Fruit fly (Drosophila melanogaster): ENCODE measurements around the gene CG33268.

The CG33268 gene

dm6 chr3L:11620001-11620400, 29.0 kb upstream of the CG33268 start, which contains the start of gene Muc68Ca:
TSS of gene Muc68Ca (minus strand) at chr3L:11620101.
- TF ChIP-seq Ets98B (GFP tag; IDR thresholded peaks at IDR 0.05) = no peak
- no peak for TF ChIP-seq CG4496 (GFP tag; IDR thresholded peaks at IDR 0.05)
- TF ChIP-seq Pif1B (GFP tag; optimal IDR thresholded peaks at IDR 0.05) = no peak
- TF ChIP-seq rn (GFP tag; IDR thresholded peaks at IDR 0.05) = no peak
- TF ChIP-seq CG9948 (tag; optimal IDR thresholded peaks at IDR 0.05) = no peak
- TF ChIP-seq CG34367 (tag; optimal IDR thresholded peaks at IDR 0.05) = no peak
- TF ChIP-seq fd96Ca (GFP tag; IDR thresholded peaks at IDR 0.05) = no peak
- no peak for TF ChIP-seq CG13204 (GFP tag; optimal IDR thresholded peaks at IDR 0.05)
- no peak for TF ChIP-seq CG10348 (GFP tag; IDR thresholded peaks at IDR 0.05)
- TF ChIP-seq CG8301 (tag; optimal IDR thresholded peaks at IDR 0.05) = no peak
- TF ChIP-seq CG12605 (GFP tag; IDR thresholded peaks at IDR 0.05) = no peak
- TF ChIP-seq CG14655 (GFP tag; optimal IDR thresholded peaks at IDR 0.05) = no peak
- TF ChIP-seq gl (tag; optimal IDR thresholded peaks at IDR 0.05) = no peak

- TF ChIP-seq CG10348 (GFP tag; IDR thresholded peaks at IDR 0.05) (no peak), CG9948 (tag; optimal IDR thresholded peaks at IDR 0.05) (no peak), rn (GFP tag; IDR thresholded peaks at IDR 0.05) (no peak), Ets98B (GFP tag; IDR thresholded peaks at IDR 0.05) (no peak), CG17806 (tag; optimal IDR thresholded peaks at IDR 0.05) (no peak), CG8301 (tag; optimal IDR thresholded peaks at IDR 0.05) (no peak), Snoo (tag; optimal IDR thresholded peaks at IDR 0.05) (no peak), CG15710 (tag; optimal IDR thresholded peaks at IDR 0.05) (no peak), gl (tag; optimal IDR thresholded peaks at IDR 0.05) (no peak), CG4496 (GFP tag; IDR thresholded peaks at IDR 0.05) (no peak), D1 (tag; optimal IDR thresholded peaks at IDR 0.05) (no peak), EcR (GFP tag; optimal IDR thresholded peaks at IDR 0.05) (no peak)
Observed at dm6 chr3L:11609835-11610234, 18.8 kb upstream of the CG33268 start, which contains the start of gene CG42832. TSS of gene CG42832 (plus strand) at chr3L:11610135.

dm6 chr3L:11609153-11609809, 18.2 kb upstream of the CG33268 start, which contains the start of gene Duba:
TSS of gene Duba (minus strand) at chr3L:11609465.
- TF ChIP-seq CG8159 (tag; optimal IDR thresholded peaks at IDR 0.05) = no peak
- peak; percentile 9 for TF ChIP-seq CG15710 (tag; optimal IDR thresholded peaks at IDR 0.05)
- TF ChIP-seq D1 (tag; optimal IDR thresholded peaks at IDR 0.05) = peak; percentile 18

- TF ChIP-seq CG8159 (tag; optimal IDR thresholded peaks at IDR 0.05) (no peak), CG17806 (tag; optimal IDR thresholded peaks at IDR 0.05) (no peak)
Observed at dm6 chr3L:11604227-11604626, 13.2 kb upstream of the CG33268 start.

dm6 chr3L:11602040-11602439, 11.0 kb upstream of the CG33268 start:
- TF ChIP-seq Pif1A (GFP tag; optimal IDR thresholded peaks at IDR 0.05) (no peak), CG12605 (GFP tag; IDR thresholded peaks at IDR 0.05) (no peak), D1 (tag; optimal IDR thresholded peaks at IDR 0.05) (no peak), CG13204 (GFP tag; optimal IDR thresholded peaks at IDR 0.05) (no peak), CG10348 (GFP tag; IDR thresholded peaks at IDR 0.05) (no peak), CG8159 (tag; optimal IDR thresholded peaks at IDR 0.05) (no peak), EcR (GFP tag; optimal IDR thresholded peaks at IDR 0.05) (no peak), Ets98B (GFP tag; IDR thresholded peaks at IDR 0.05) (no peak), Snoo (tag; optimal IDR thresholded peaks at IDR 0.05) (no peak), fd96Ca (GFP tag; IDR thresholded peaks at IDR 0.05) (no peak), CG4496 (GFP tag; IDR thresholded peaks at IDR 0.05) (no peak), Pif1B (GFP tag; optimal IDR thresholded peaks at IDR 0.05) (no peak), CG34367 (tag; optimal IDR thresholded peaks at IDR 0.05) (no peak), CG14655 (GFP tag; optimal IDR thresholded peaks at IDR 0.05) (no peak), CG8301 (tag; optimal IDR thresholded peaks at IDR 0.05) (no peak), rn (GFP tag; IDR thresholded peaks at IDR 0.05) (no peak), CG15710 (tag; optimal IDR thresholded peaks at IDR 0.05) (no peak), CG32121 (GFP tag; IDR thresholded peaks at IDR 0.05) (no peak), CG17806 (tag; optimal IDR thresholded peaks at IDR 0.05) (no peak), CG9948 (tag; optimal IDR thresholded peaks at IDR 0.05) (no peak)

- TF ChIP-seq CG12605 (GFP tag; IDR thresholded peaks at IDR 0.05) (no peak), Ets98B (GFP tag; IDR thresholded peaks at IDR 0.05) (0 out of 2 replicates have a peak, but pooled peaks have one; percentile 8), CG34367 (tag; optimal IDR thresholded peaks at IDR 0.05) (no peak), CG32121 (GFP tag; IDR thresholded peaks at IDR 0.05) (peak; percentile 28; the same call in 1 of the 2 replicates), gl (tag; optimal IDR thresholded peaks at IDR 0.05) (no peak), CG8159 (tag; optimal IDR thresholded peaks at IDR 0.05) (no peak), CG4496 (GFP tag; IDR thresholded peaks at IDR 0.05) (peak; percentile 44; the same call in 1 of the 3 replicates), Snoo (tag; optimal IDR thresholded peaks at IDR 0.05) (no peak), fd96Ca (GFP tag; IDR thresholded peaks at IDR 0.05) (0 out of 3 replicates have a peak, but pooled peaks have one; percentile 16), Pif1A (GFP tag; optimal IDR thresholded peaks at IDR 0.05) (no peak), Pif1B (GFP tag; optimal IDR thresholded peaks at IDR 0.05) (no peak), CG9948 (tag; optimal IDR thresholded peaks at IDR 0.05) (no peak), EcR (GFP tag; optimal IDR thresholded peaks at IDR 0.05) (no peak), CG17806 (tag; optimal IDR thresholded peaks at IDR 0.05) (no peak), CG8301 (tag; optimal IDR thresholded peaks at IDR 0.05) (no peak), CG10348 (GFP tag; IDR thresholded peaks at IDR 0.05) (no peak), D1 (tag; optimal IDR thresholded peaks at IDR 0.05) (no peak), CG15710 (tag; optimal IDR thresholded peaks at IDR 0.05) (no peak), rn (GFP tag; IDR thresholded peaks at IDR 0.05) (no peak), CG13204 (GFP tag; optimal IDR thresholded peaks at IDR 0.05) (no peak), CG14655 (GFP tag; optimal IDR thresholded peaks at IDR 0.05) (no peak)
Observed at dm6 chr3L:11601133-11601532, 10.1 kb upstream of the CG33268 start.

Data from whole organism, pupa.